Worm (Caenorhabditis elegans) whole organism, L1 larva: ENCODE measurements around the gene try-4.

ENCODE experiments used
- C34B4.2 ChIP-seq: sonication (generic microtip); optimal IDR thresholded peaks from 2 replicates; lab custom pipeline; 2017; ENCODE audit warnings: mild to moderate bottlenecking, missing genetic modification characterization, missing compliant biosample characterization
- ceh-82 ChIP-seq, 3 experiments: fragments of 150-350 bp in 1 of 3; sonication (generic microtip) in 2 of 3; optimal IDR thresholded peaks; 2 replicates each; lab custom pipeline; 2014 to 2017; ENCODE audit warnings: missing biosample characterization in 3 of 3, missing genetic modification characterization in 3 of 3
- efl-1 ChIP-seq, 4 experiments: fragments of 150-350 bp; optimal IDR thresholded peaks in 3 of 4; peaks in 1 of 4; 1 replicate in 1 of 4; 2 replicates in 3 of 4; lab custom pipeline; 2014; ENCODE audit warnings: missing biosample characterization in 2 of 4, missing genetic modification characterization in 2 of 4, missing genetic modification reagents in 2 of 4
- jun-1 ChIP-seq: fragments of 150-350 bp; optimal IDR thresholded peaks from 2 replicates; lab custom pipeline; 2014; ENCODE audit warnings: missing biosample characterization, missing genetic modification reagents, missing genetic modification characterization
- lin-14 ChIP-seq: fragments of 200-800 bp; sonication (Bioruptor generic); optimal IDR thresholded peaks from 2 replicates; lab custom pipeline; 2018; ENCODE audit warnings: mild to moderate bottlenecking, missing genetic modification characterization, moderate library complexity, missing compliant biosample characterization
- nhr-237 ChIP-seq: fragments of 150-350 bp; optimal IDR thresholded peaks from 2 replicates; lab custom pipeline; 2014; ENCODE audit warnings: missing biosample characterization, missing genetic modification characterization
- nhr-28 ChIP-seq: fragments of 150-350 bp; optimal IDR thresholded peaks from 2 replicates; lab custom pipeline; 2014; ENCODE audit warnings: missing biosample characterization, missing genetic modification characterization
- nhr-77 ChIP-seq: fragments of 150-350 bp; optimal IDR thresholded peaks from 2 replicates; lab custom pipeline; 2014; ENCODE audit warnings: missing biosample characterization, missing genetic modification characterization
- nhr-90 ChIP-seq: sonication (generic microtip); optimal IDR thresholded peaks from 2 replicates; lab custom pipeline; 2016; ENCODE audit warnings: mild to moderate bottlenecking, missing genetic modification characterization, missing compliant biosample characterization; ENCODE audit not compliant: poor library complexity
- sptf-1 ChIP-seq: fragments of 150-350 bp; optimal IDR thresholded peaks from 2 replicates; lab custom pipeline; 2014; ENCODE audit warnings: missing biosample characterization, missing genetic modification characterization
- ztf-11 ChIP-seq, 2 experiments: sonication (generic microtip); optimal IDR thresholded peaks; 2 replicates each; lab custom pipeline; 2016 to 2017; ENCODE audit warnings: missing genetic modification characterization in 2 of 2, missing biosample characterization in 1 of 2, missing compliant biosample characterization in 1 of 2

DNA sequence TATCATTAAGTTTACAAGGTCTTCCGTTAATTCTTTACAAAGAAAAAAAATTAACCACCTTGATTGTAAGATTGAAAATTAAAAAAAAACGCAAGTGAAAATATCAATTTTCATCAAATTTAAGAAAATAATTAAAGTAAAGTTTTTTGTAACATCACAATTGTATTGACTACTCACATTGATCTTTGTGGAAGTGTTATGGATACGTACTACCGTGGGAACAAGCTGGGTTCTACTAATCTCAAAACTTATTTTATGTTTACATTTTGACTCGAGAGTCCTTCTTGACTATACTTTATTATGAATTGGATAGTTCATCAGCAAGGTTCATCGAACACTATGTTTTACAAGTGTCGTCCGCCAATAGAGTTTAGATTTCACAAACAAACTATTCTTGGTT, 31.4 kb downstream of the try-4 start, which contains the start of gene num-1:
- no peak for TF ChIP-seq nhr-28 (tag; lab: Kevin White, UChicago)
- TF ChIP-seq ceh-82 (tag; optimal IDR thresholded peaks at IDR 0.05; lab: Kevin White, UChicago) = no peak
- no peak for TF ChIP-seq jun-1 (tag; lab: Kevin White, UChicago)
- TF ChIP-seq C34B4.2 = no peak
- no peak for TF ChIP-seq sptf-1 (tag; lab: Kevin White, UChicago)
- TF ChIP-seq efl-1 (optimal IDR thresholded peaks at IDR 0.05; lab: Kevin White, UChicago) = no peak
- no peak for TF ChIP-seq efl-1 (GFP tag; optimal IDR thresholded peaks at IDR 0.05 in 1 of 2; lab: Kevin White, UChicago)
- TF ChIP-seq lin-14 (GFP tag; lab: Kevin White, UChicago) = no peak
- no peak for TF ChIP-seq ztf-11 (tag; optimal IDR thresholded peaks at IDR 0.05; lab: Kevin White, UChicago)
- no peak for TF ChIP-seq nhr-77
- TF ChIP-seq nhr-90 (tag; lab: Kevin White, UChicago) = no peak
- TF ChIP-seq nhr-237 (tag; lab: Kevin White, UChicago) = no peak
